Worm (Caenorhabditis elegans) whole organism, midembryonic: Measurements from ENCODE around the gene hira-1.

Experiments
- T22C8.4 ChIP-seq: fragments of 200-800 bp; sonication (Bioruptor generic); IDR thresholded peaks from 2 replicates; pipeline ENCODE4 v1.3.6; 2022; ENCODE audit warnings: missing genetic modification characterization, missing compliant biosample characterization
- flt-1 ChIP-seq: fragments of 200-800 bp; sonication (Bioruptor generic); IDR thresholded peaks from 2 replicates; pipeline ENCODE4 v1.3.6; 2022; ENCODE audit warnings: missing genetic modification characterization, missing compliant biosample characterization
- klf-2 ChIP-seq: fragments of 200-800 bp; sonication (Bioruptor generic); conservative IDR thresholded peaks from 2 replicates; pipeline ENCODE4 v1.3.6; 2022; ENCODE audit warnings: missing genetic modification reagents, missing genetic modification characterization, missing compliant biosample characterization
- med-1 ChIP-seq: sonication (generic microtip); optimal IDR thresholded peaks from 2 replicates; lab custom pipeline; 2017; ENCODE audit warnings: missing genetic modification characterization, mild to moderate bottlenecking, missing compliant biosample characterization, antibody characterized with exemption, missing genetic modification reagents; ENCODE audit not compliant: insufficient read depth
- ref-1 ChIP-seq: fragments of 200-800 bp; sonication (Bioruptor generic); conservative IDR thresholded peaks from 2 replicates; pipeline ENCODE4 v1.3.6; 2022; ENCODE audit warnings: missing genetic modification reagents, missing genetic modification characterization, missing compliant biosample characterization
- tab-1 ChIP-seq: fragments of 200-800 bp; sonication (Bioruptor generic); IDR thresholded peaks from 2 replicates; pipeline ENCODE4 v1.3.6; 2022; ENCODE audit warnings: missing genetic modification characterization, missing compliant biosample characterization
- ztf-23 ChIP-seq: fragments of 200-800 bp; sonication (Bioruptor generic); IDR thresholded peaks from 2 replicates; pipeline ENCODE4 v1.3.6; 2022; ENCODE audit warnings: missing genetic modification reagents, missing genetic modification characterization, missing compliant biosample characterization

- no peak for TF ChIP-seq klf-2 (GFP tag; lab: Robert Waterston, UW)
- TF ChIP-seq med-1 (GFP tag; lab: Kevin White, UChicago): no peak
- TF ChIP-seq ztf-23: no peak
- TF ChIP-seq tab-1: no peak
- TF ChIP-seq flt-1 (GFP tag; lab: Robert Waterston, UW): peak; percentile 37; the same call in 1 of the 2 replicates
- no peak for TF ChIP-seq ref-1
- no peak for TF ChIP-seq T22C8.4 (GFP tag; lab: Robert Waterston, UW)
These were observed 745 bp upstream of the hira-1 start for ce11 chrIII:5190179-5190578.
